Worm (Caenorhabditis elegans): ENCODE results near the gene daf-3.

daf-3 gene

ce11 chrX:861378-861777, 36.1 kb upstream of the daf-3 start:
- TF ChIP-seq F57C9.4 (tag; optimal IDR thresholded peaks at IDR 0.05), result no peak
- no peak for TF ChIP-seq lin-26 (GFP tag; IDR thresholded peaks at IDR 0.05)
- TF ChIP-seq repo-1 (tag; optimal IDR thresholded peaks at IDR 0.05), result no peak
- TF ChIP-seq somi-1 (GFP tag; optimal IDR thresholded peaks at IDR 0.05), result no peak
- TF ChIP-seq dpl-1 (GFP tag; optimal IDR thresholded peaks at IDR 0.05), result no peak
- TF ChIP-seq Y67H2A.10 (GFP tag; conservative IDR thresholded peaks at IDR 0.05), result no peak
- no peak for TF ChIP-seq bed-1 (GFP tag; IDR thresholded peaks at IDR 0.05)
- TF ChIP-seq lir-1 (GFP tag; conservative IDR thresholded peaks at IDR 0.05), result no peak
- TF ChIP-seq egl-44 (GFP tag; IDR thresholded peaks at IDR 0.05), result no peak
- no peak for TF ChIP-seq ets-4 (GFP tag; optimal IDR thresholded peaks at IDR 0.05)
- no peak for TF ChIP-seq C06A6.2 (GFP tag; conservative IDR thresholded peaks at IDR 0.05)

ce11 chrX:859401-859800, 34.1 kb upstream of the daf-3 start, which contains the start of gene F56F10.2:
Gene F56F10.2, plus strand, starts transcription at chrX:859615.
- TF ChIP-seq xnd-1 (tag; optimal IDR thresholded peaks at IDR 0.05) (no peak), ccch-3 (GFP tag; optimal IDR thresholded peaks at IDR 0.05) (no peak)

- TF ChIP-seq ZK185.1 (tag; optimal IDR thresholded peaks at IDR 0.05; ENCODE audit: poor library complexity, severe bottlenecking), result no peak
- TF ChIP-seq efl-1 (GFP tag; optimal IDR thresholded peaks at IDR 0.05), result no peak
- no peak for TF ChIP-seq athp-1 (tag; optimal IDR thresholded peaks at IDR 0.05)
- no peak for TF ChIP-seq egrh-3 (GFP tag; IDR thresholded peaks at IDR 0.05)
- TF ChIP-seq tlf-1 (GFP tag; optimal IDR thresholded peaks at IDR 0.05), result no peak
- 0 out of 2 replicates have a peak, but pooled peaks have one; percentile 32 for TF ChIP-seq madf-3 (GFP tag; IDR thresholded peaks at IDR 0.05)
- TF ChIP-seq hsf-1 (GFP tag; IDR thresholded peaks at IDR 0.05), result 0 out of 2 replicates have a peak, but pooled peaks have one; percentile 30
- TF ChIP-seq nfya-1 (tag; optimal IDR thresholded peaks at IDR 0.05; ENCODE audit: borderline replicate concordance, insufficient read depth), result no peak
These were observed 32.4 kb upstream of the daf-3 start for ce11 chrX:857658-858057.

ce11 chrX:853604-854003, 28.3 kb upstream of the daf-3 start:
- TF ChIP-seq dpl-1 (GFP tag; optimal IDR thresholded peaks at IDR 0.05), result no peak
- no peak for TF ChIP-seq Y53G8AR.9 (GFP tag; conservative IDR thresholded peaks at IDR 0.05)
- TF ChIP-seq snpc-4 (GFP tag; optimal IDR thresholded peaks at IDR 0.05), result no peak
- no peak for TF ChIP-seq snpc-4 (tag; optimal IDR thresholded peaks at IDR 0.05)
- no peak for TF ChIP-seq F57C9.4 (tag; optimal IDR thresholded peaks at IDR 0.05)
- TF ChIP-seq lin-54 (GFP tag; optimal IDR thresholded peaks at IDR 0.05), result no peak
- TF ChIP-seq ceh-40 (GFP tag; IDR thresholded peaks at IDR 0.05), result no peak
- no peak for TF ChIP-seq lin-40 (tag; optimal IDR thresholded peaks at IDR 0.05)
- no peak for TF ChIP-seq nhr-27 (tag; optimal IDR thresholded peaks at IDR 0.05)
- TF ChIP-seq Y95B8A.8 (GFP tag; IDR thresholded peaks at IDR 0.05), result no peak
- TF ChIP-seq ztf-25 (GFP tag; IDR thresholded peaks at IDR 0.05), result no peak
- no peak for TF ChIP-seq ceh-100 (GFP tag; IDR thresholded peaks at IDR 0.05)
- no peak for TF ChIP-seq zim-3 (tag; optimal IDR thresholded peaks at IDR 0.05)
- TF ChIP-seq somi-1 (GFP tag; optimal IDR thresholded peaks at IDR 0.05), result no peak
- TF ChIP-seq lag-1 (GFP tag; IDR thresholded peaks at IDR 0.05), result no peak
- no peak for TF ChIP-seq ztf-26 (tag; optimal IDR thresholded peaks at IDR 0.05)
- TF ChIP-seq mxl-1 (tag; optimal IDR thresholded peaks at IDR 0.05), result no peak
- TF ChIP-seq ceh-79 (tag; optimal IDR thresholded peaks at IDR 0.05), result no peak
